Worm (Caenorhabditis elegans): ENCODE data around the gene mog-3.

mog-3 gene

ce11 chrIII:5305725-5306124 lies 2.7 kb upstream of the mog-3 start (continued):
- TF ChIP-seq gei-8 (GFP tag; optimal IDR thresholded peaks at IDR 0.05): peak; percentile 74
- no peak for TF ChIP-seq nhr-6 (tag; optimal IDR thresholded peaks at IDR 0.05)
- TF ChIP-seq ZK337.2 (GFP tag; IDR thresholded peaks at IDR 0.05): peak; percentile 84
- peak; percentile 98 for TF ChIP-seq F26F4.8 (GFP tag; conservative IDR thresholded peaks at IDR 0.05)
- TF ChIP-seq ceh-62 (tag; optimal IDR thresholded peaks at IDR 0.05): no peak
- TF ChIP-seq dmd-8 (GFP tag; IDR thresholded peaks at IDR 0.05): peak; percentile 99
- no peak for TF ChIP-seq egl-27 (tag; optimal IDR thresholded peaks at IDR 0.05)
- TF ChIP-seq unc-62 (GFP tag; optimal IDR thresholded peaks at IDR 0.05 in 1 of 2): no peak
- TF ChIP-seq unc-62 (tag; optimal IDR thresholded peaks at IDR 0.05): no peak
- peak; percentile 86 for TF ChIP-seq mxl-2 (GFP tag; conservative IDR thresholded peaks at IDR 0.05)
- TF ChIP-seq zag-1 (tag; optimal IDR thresholded peaks at IDR 0.05): no peak
- peak; percentile 18 for TF ChIP-seq F37D6.2 (tag; optimal IDR thresholded peaks at IDR 0.05)
- no peak for TF ChIP-seq snpc-4 (tag; optimal IDR thresholded peaks at IDR 0.05)
- TF ChIP-seq mdt-29 (GFP tag; IDR thresholded peaks at IDR 0.05): peak; percentile 44; the same call in 1 of the 2 replicates
- TF ChIP-seq cey-2 (tag; optimal IDR thresholded peaks at IDR 0.05; ENCODE audit: borderline replicate concordance, insufficient read depth): no peak
- no peak for TF ChIP-seq nhr-10 (tag; optimal IDR thresholded peaks at IDR 0.05)
- no peak for TF ChIP-seq skn-1 (tag; optimal IDR thresholded peaks at IDR 0.05)
- peak; percentile 83; the same call in 1 of the 2 replicates for TF ChIP-seq Y75B8A.6 (GFP tag; IDR thresholded peaks at IDR 0.05)
- TF ChIP-seq madf-9 (GFP tag; conservative IDR thresholded peaks at IDR 0.05): peak; percentile 89
- peak; percentile 54 for TF ChIP-seq lin-13 (GFP tag; optimal IDR thresholded peaks at IDR 0.05)
- no peak for TF ChIP-seq nhr-28 (tag; optimal IDR thresholded peaks at IDR 0.05)
- no peak for TF ChIP-seq jun-1 (tag; optimal IDR thresholded peaks at IDR 0.05)
- TF ChIP-seq lin-15B (tag; optimal IDR thresholded peaks at IDR 0.05): no peak
- peak; percentile 88 to 97 for TF ChIP-seq madf-5 (GFP tag; IDR thresholded peaks at IDR 0.05)
- TF ChIP-seq php-3 (GFP tag; IDR thresholded peaks at IDR 0.05): peak; percentile 75
- TF ChIP-seq nhr-237 (tag; optimal IDR thresholded peaks at IDR 0.05): no peak
- no peak for TF ChIP-seq nhr-48 (tag; optimal IDR thresholded peaks at IDR 0.05)
- no peak for TF ChIP-seq unc-39 (tag; optimal IDR thresholded peaks at IDR 0.05)
- TF ChIP-seq unc-130 (GFP tag; optimal IDR thresholded peaks at IDR 0.05): peak; percentile 79
- no peak for TF ChIP-seq aly-2 (tag; optimal IDR thresholded peaks at IDR 0.05)
- TF ChIP-seq mes-2 (tag; optimal IDR thresholded peaks at IDR 0.05; ENCODE audit: poor library complexity, severe bottlenecking): peak; percentile 81
- TF ChIP-seq T20F7.1 (GFP tag; optimal IDR thresholded peaks at IDR 0.05): no peak
- 0 out of 2 replicates have a peak, but pooled peaks have one; percentile 40 for TF ChIP-seq zfp-3 (GFP tag; conservative IDR thresholded peaks at IDR 0.05)
- no peak for TF ChIP-seq tag-97 (GFP tag; IDR thresholded peaks at IDR 0.05)
- no peak for TF ChIP-seq attf-4 (tag; optimal IDR thresholded peaks at IDR 0.05)
- TF ChIP-seq dve-1 (tag; optimal IDR thresholded peaks at IDR 0.05; ENCODE audit: insufficient read depth): peak; percentile 29
- no peak for TF ChIP-seq nhr-76 (tag; optimal IDR thresholded peaks at IDR 0.05)
- TF ChIP-seq lin-29 (GFP tag; IDR thresholded peaks at IDR 0.05): 0 out of 2 replicates have a peak, but pooled peaks have one; percentile 46
- no peak for TF ChIP-seq daf-12 (tag; optimal IDR thresholded peaks at IDR 0.05)
- TF ChIP-seq dmd-6 (GFP tag; IDR thresholded peaks at IDR 0.05): peak; percentile 66
- TF ChIP-seq sdz-12 (GFP tag; optimal IDR thresholded peaks at IDR 0.05): peak; percentile 92
- TF ChIP-seq lsy-2 (tag; optimal IDR thresholded peaks at IDR 0.05): peak in 1 of 2 experiments; percentile 72
- TF ChIP-seq F44E2.7 (GFP tag; IDR thresholded peaks at IDR 0.05): peak; percentile 94
- peak; percentile 50 for TF ChIP-seq dpl-1 (GFP tag; optimal IDR thresholded peaks at IDR 0.05)
- no peak for TF ChIP-seq ces-1 (GFP tag; optimal IDR thresholded peaks at IDR 0.05)
- peak; percentile 97 for TF ChIP-seq egl-43 (GFP tag; IDR thresholded peaks at IDR 0.05)
- TF ChIP-seq F49E8.2 (tag; optimal IDR thresholded peaks at IDR 0.05; ENCODE audit: borderline replicate concordance): peak; percentile 61
- 0 out of 2 replicates have a peak, but pooled peaks have one; percentile 72 for TF ChIP-seq saeg-2 (GFP tag; IDR thresholded peaks at IDR 0.05)
- no peak for TF ChIP-seq mdl-1 (tag; optimal IDR thresholded peaks at IDR 0.05)
- no peak for TF ChIP-seq ceh-28 (tag; optimal IDR thresholded peaks at IDR 0.05)
- no peak for TF ChIP-seq ztf-11 (tag; optimal IDR thresholded peaks at IDR 0.05)
- TF ChIP-seq T26A8.4 (GFP tag; IDR thresholded peaks at IDR 0.05): peak; percentile 91
